Worm (Caenorhabditis elegans) whole organism, late embryonic: ENCODE data around the gene K10H10.5.

ENCODE experiments used
- C08G9.2 ChIP-seq: sonication (generic microtip); optimal IDR thresholded peaks from 2 replicates; lab custom pipeline; 2016; ENCODE audit warnings: mild to moderate bottlenecking, missing genetic modification characterization, moderate library complexity, missing compliant biosample characterization
- C38D4.7 ChIP-seq: fragments of 200-800 bp; sonication (Bioruptor generic); optimal IDR thresholded peaks from 2 replicates; lab custom pipeline; 2018; ENCODE audit warnings: mild to moderate bottlenecking, missing genetic modification characterization, moderate library complexity, missing compliant biosample characterization
- F13H6.1 ChIP-seq: sonication (generic microtip); optimal IDR thresholded peaks from 2 replicates; lab custom pipeline; 2016; ENCODE audit warnings: missing genetic modification characterization, missing compliant biosample characterization
- K02D7.2 ChIP-seq: sonication (generic microtip); optimal IDR thresholded peaks from 2 replicates; lab custom pipeline; 2017; ENCODE audit warnings: mild to moderate bottlenecking, missing genetic modification characterization, missing compliant biosample characterization
- K09A11.1 ChIP-seq: sonication (generic microtip); optimal IDR thresholded peaks from 2 replicates; lab custom pipeline; 2017; ENCODE audit warnings: antibody characterized with exemption, mild to moderate bottlenecking, missing genetic modification characterization, missing compliant biosample characterization; ENCODE audit not compliant: insufficient read depth
- ceh-14 ChIP-seq: sonication (generic microtip); optimal IDR thresholded peaks from 2 replicates; lab custom pipeline; 2016; ENCODE audit warnings: missing genotype, missing genetic modification characterization, missing compliant biosample characterization
- ceh-18 ChIP-seq: sonication (generic microtip); optimal IDR thresholded peaks from 2 replicates; lab custom pipeline; 2016; ENCODE audit warnings: missing genetic modification characterization, missing compliant biosample characterization
- ceh-19 ChIP-seq: fragments of 200-800 bp; sonication (Bioruptor generic); optimal IDR thresholded peaks from 2 replicates; lab custom pipeline; 2018; ENCODE audit warnings: mild to moderate bottlenecking, missing genetic modification characterization, missing compliant biosample characterization
- ceh-22 ChIP-seq: sonication (generic microtip); optimal IDR thresholded peaks from 2 replicates; lab custom pipeline; 2017; ENCODE audit warnings: missing biosample characterization, missing genetic modification characterization
- ceh-31 ChIP-seq: sonication (generic microtip); optimal IDR thresholded peaks from 2 replicates; lab custom pipeline; 2016; ENCODE audit warnings: missing genetic modification characterization, missing compliant biosample characterization
- ceh-34 ChIP-seq: sonication (generic microtip); optimal IDR thresholded peaks from 2 replicates; lab custom pipeline; 2016; ENCODE audit warnings: mild to moderate bottlenecking, missing genetic modification characterization, missing compliant biosample characterization
- ceh-9 ChIP-seq: sonication (generic microtip); optimal IDR thresholded peaks from 2 replicates; lab custom pipeline; 2016; ENCODE audit warnings: mild to moderate bottlenecking, missing genetic modification characterization, inconsistent platforms, missing compliant biosample characterization
- che-1 ChIP-seq: sonication (generic microtip); optimal IDR thresholded peaks from 2 replicates; lab custom pipeline; 2016; ENCODE audit warnings: mild to moderate bottlenecking, missing genetic modification characterization, missing compliant biosample characterization
- dmd-4 ChIP-seq: sonication (generic microtip); optimal IDR thresholded peaks from 2 replicates; lab custom pipeline; 2016; ENCODE audit warnings: borderline replicate concordance, missing genetic modification characterization, missing compliant biosample characterization
- elt-2 ChIP-seq: sonication (generic microtip); optimal IDR thresholded peaks from 2 replicates; lab custom pipeline; 2016; ENCODE audit warnings: missing genetic modification reagents, missing genetic modification characterization, missing compliant biosample characterization
- elt-4 ChIP-seq: sonication (generic microtip); optimal IDR thresholded peaks from 2 replicates; lab custom pipeline; 2016; ENCODE audit warnings: missing genetic modification characterization, missing compliant biosample characterization
- ets-4 ChIP-seq: sonication (generic microtip); optimal IDR thresholded peaks from 2 replicates; lab custom pipeline; 2016; ENCODE audit warnings: missing genetic modification characterization, missing compliant biosample characterization
- fkh-6 ChIP-seq: sonication (generic microtip); optimal IDR thresholded peaks from 2 replicates; lab custom pipeline; 2016; ENCODE audit warnings: missing genetic modification characterization, missing compliant biosample characterization
- hlh-30 ChIP-seq: sonication (generic microtip); optimal IDR thresholded peaks from 2 replicates; lab custom pipeline; 2017; ENCODE audit warnings: antibody characterized with exemption, missing genetic modification characterization, missing compliant biosample characterization; ENCODE audit not compliant: insufficient read depth
- lim-6 ChIP-seq: sonication (generic microtip); optimal IDR thresholded peaks from 2 replicates; lab custom pipeline; 2016; ENCODE audit warnings: missing genetic modification characterization, missing compliant biosample characterization
- nhr-11 ChIP-seq: fragments of 150-350 bp; optimal IDR thresholded peaks from 2 replicates; lab custom pipeline; 2014; ENCODE audit warnings: missing biosample characterization, missing genetic modification characterization
- nhr-232 ChIP-seq: sonication (generic microtip); optimal IDR thresholded peaks from 2 replicates; lab custom pipeline; 2016; ENCODE audit warnings: missing genetic modification characterization, missing compliant biosample characterization
- npax-4 ChIP-seq: sonication (generic microtip); optimal IDR thresholded peaks from 2 replicates; lab custom pipeline; 2016; ENCODE audit warnings: missing genetic modification characterization, missing compliant biosample characterization
- pax-1 ChIP-seq: fragments of 150-350 bp; optimal IDR thresholded peaks from 2 replicates; lab custom pipeline; 2014; ENCODE audit warnings: missing biosample characterization, missing genetic modification characterization
- pha-4 ChIP-seq: fragments of 150-350 bp; optimal IDR thresholded peaks from 2 replicates; lab custom pipeline; 2018; ENCODE audit warnings: missing biosample characterization, missing genetic modification reagents, missing genetic modification characterization
- pros-1 ChIP-seq: fragments of 150-350 bp; optimal IDR thresholded peaks from 2 replicates; lab custom pipeline; 2014; ENCODE audit warnings: missing biosample characterization, missing genetic modification reagents, missing genetic modification characterization
- tbx-2 ChIP-seq: sonication (generic microtip); optimal IDR thresholded peaks from 2 replicates; lab custom pipeline; 2016; ENCODE audit warnings: missing genetic modification characterization, missing compliant biosample characterization
- tbx-7 ChIP-seq: sonication (generic microtip); optimal IDR thresholded peaks from 2 replicates; lab custom pipeline; 2016; ENCODE audit warnings: missing genotype, missing genetic modification characterization, missing compliant biosample characterization
- ttx-3 ChIP-seq: sonication (generic microtip); optimal IDR thresholded peaks from 2 replicates; lab custom pipeline; 2016; ENCODE audit warnings: missing genetic modification reagents, missing genetic modification characterization, missing compliant biosample characterization
- unc-3 ChIP-seq, 2 experiments: fragments of 200-800 bp in 1 of 2; sonication (Bioruptor generic) in 1 of 2; sonication (generic microtip) in 1 of 2; conservative IDR thresholded peaks in 1 of 2; optimal IDR thresholded peaks in 1 of 2; 2 replicates each; pipeline versions ENCODE4 v1.3.6 to Lab custom; 2016 to 2022; ENCODE audit warnings: missing compliant biosample characterization in 2 of 2, missing genetic modification characterization in 2 of 2, missing genetic modification reagents in 1 of 2
- unc-55 ChIP-seq: sonication (generic microtip); optimal IDR thresholded peaks from 2 replicates; lab custom pipeline; 2017; ENCODE audit warnings: missing biosample characterization, missing genetic modification reagents, missing genetic modification characterization
- unc-86 ChIP-seq: sonication (generic microtip); optimal IDR thresholded peaks from 2 replicates; lab custom pipeline; 2016; ENCODE audit warnings: missing genetic modification characterization, missing compliant biosample characterization
- zip-5 ChIP-seq: sonication (generic microtip); optimal IDR thresholded peaks from 2 replicates; lab custom pipeline; 2016; ENCODE audit warnings: missing genetic modification characterization, missing compliant biosample characterization

Gene K10H10.5

DNA sequence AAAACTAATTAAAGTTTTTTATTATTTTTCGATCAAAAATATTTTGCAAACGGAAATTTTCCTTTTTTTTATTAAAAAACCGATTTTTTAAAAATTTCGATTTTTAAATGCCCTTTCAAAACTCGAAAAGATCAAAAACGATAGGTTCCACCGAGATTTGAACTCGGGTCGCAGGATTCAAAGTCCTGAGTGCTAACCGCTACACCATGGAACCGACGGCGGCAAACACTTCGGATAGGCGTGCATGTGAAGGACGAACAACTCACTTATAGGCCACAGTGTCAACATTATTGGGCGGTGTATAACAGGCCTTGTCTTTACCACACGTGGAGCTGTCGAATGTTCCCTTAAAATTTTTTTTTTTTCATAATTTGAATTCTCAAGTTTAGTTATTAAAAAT, 26.8 kb upstream of the K10H10.5 start:
- TF ChIP-seq elt-2 (tag; lab: Kevin White, UChicago) (no peak), C38D4.7 (GFP tag; lab: Kevin White, UChicago) (peak; percentile 6), ceh-14 (tag; lab: Kevin White, UChicago) (no peak), ttx-3 (tag; lab: Kevin White, UChicago) (no peak), K02D7.2 (tag; lab: Kevin White, UChicago) (no peak), tbx-7 (no peak), K09A11.1 (peak; percentile 24), nhr-11 (tag; lab: Kevin White, UChicago) (no peak), che-1 (tag; lab: Kevin White, UChicago) (peak; percentile 25)
- TF ChIP-seq, all 69 proteins: peak for 3

ce11 chrII:14479583-14480245, 21.8 kb upstream of the K10H10.5 start, which contains the start of gene C13B4.1:
Gene C13B4.1 (minus strand): TSS chrII:14479633.
- TF ChIP-seq dmd-4 (tag; lab: Kevin White, UChicago) (no peak), C08G9.2 (tag; lab: Kevin White, UChicago) (peak; percentile 27), ceh-22 (tag; lab: Kevin White, UChicago) (no peak), ceh-34 (tag; lab: Kevin White, UChicago) (no peak), ceh-9 (no peak), tbx-2 (tag; lab: Kevin White, UChicago) (peak; percentile 38), pha-4 (tag; lab: Kevin White, UChicago) (no peak), npax-4 (tag; lab: Kevin White, UChicago) (no peak), zip-5 (tag; lab: Kevin White, UChicago) (peak; percentile 9), F13H6.1 (tag; lab: Kevin White, UChicago) (no peak), nhr-232 (tag; lab: Kevin White, UChicago) (no peak), pax-1 (tag; lab: Kevin White, UChicago) (no peak), hlh-30 (tag; lab: Kevin White, UChicago) (no peak), ets-4 (tag; lab: Kevin White, UChicago) (no peak), ceh-18 (no peak), unc-86 (tag; lab: Kevin White, UChicago) (no peak), ceh-31 (tag; lab: Kevin White, UChicago) (peak; percentile 16)

DNA sequence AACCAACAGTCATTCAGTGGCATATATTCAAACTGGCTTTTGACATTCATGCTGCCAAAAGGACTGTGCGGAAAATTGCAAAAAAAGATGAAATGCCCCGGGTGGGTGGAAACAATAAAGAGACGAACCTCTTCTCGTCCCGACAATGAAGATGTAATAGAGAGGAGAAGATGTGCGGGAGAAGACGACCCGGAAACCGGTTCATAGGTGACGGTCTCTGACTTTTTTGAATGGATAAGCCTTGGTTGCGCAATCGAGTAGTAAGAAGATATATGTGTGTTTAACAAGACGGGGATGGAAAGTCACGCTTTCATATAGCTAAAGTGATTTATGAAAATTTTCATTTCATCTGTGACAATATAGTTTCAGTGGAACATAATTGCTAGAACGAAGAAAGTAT, 20.8 kb upstream of the K10H10.5 start:
- TF ChIP-seq ceh-9 (no peak), dmd-4 (tag; lab: Kevin White, UChicago) (no peak), ceh-19 (no peak), ceh-34 (tag; lab: Kevin White, UChicago) (no peak), unc-55 (no peak), unc-86 (tag; lab: Kevin White, UChicago) (no peak), pros-1 (tag; lab: Kevin White, UChicago) (no peak), lim-6 (tag; lab: Kevin White, UChicago) (no peak), elt-4 (tag; lab: Kevin White, UChicago) (no peak), fkh-6 (tag; lab: Kevin White, UChicago) (no peak)

DNA sequence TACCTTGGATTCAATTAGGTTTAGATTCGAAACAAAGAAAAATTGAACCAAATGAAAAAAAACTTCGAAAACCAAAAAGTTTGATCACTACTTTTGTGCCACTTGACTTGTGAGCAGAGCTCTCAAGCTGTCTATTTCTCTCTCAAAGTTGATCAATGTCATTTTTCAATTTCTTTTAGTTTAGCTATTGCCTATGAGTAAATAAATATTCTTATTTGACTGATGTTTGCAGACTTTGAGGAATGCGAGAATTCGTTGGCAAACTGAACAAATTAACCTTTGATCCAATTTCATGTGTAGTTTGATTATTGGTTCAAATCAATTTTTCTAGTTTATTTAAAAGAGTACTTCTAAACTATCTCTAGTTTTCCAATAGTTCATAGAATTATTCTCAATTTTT, 17.7 kb upstream of the K10H10.5 start:
- no peak for TF ChIP-seq unc-3 (GFP tag; conservative IDR thresholded peaks at IDR 0.05; lab: Robert Waterston, UW)
- no peak for TF ChIP-seq unc-3 (tag; optimal IDR thresholded peaks at IDR 0.05; lab: Kevin White, UChicago)
- TF ChIP-seq C08G9.2 (tag; lab: Kevin White, UChicago): no peak
- no peak for TF ChIP-seq hlh-30 (tag; lab: Kevin White, UChicago)
- no peak for TF ChIP-seq ceh-9
- TF ChIP-seq, all 69 proteins: peak for 0
